Worm (Caenorhabditis elegans): ENCODE results near the gene C35D10.7.

The C35D10.7 gene

DNA sequence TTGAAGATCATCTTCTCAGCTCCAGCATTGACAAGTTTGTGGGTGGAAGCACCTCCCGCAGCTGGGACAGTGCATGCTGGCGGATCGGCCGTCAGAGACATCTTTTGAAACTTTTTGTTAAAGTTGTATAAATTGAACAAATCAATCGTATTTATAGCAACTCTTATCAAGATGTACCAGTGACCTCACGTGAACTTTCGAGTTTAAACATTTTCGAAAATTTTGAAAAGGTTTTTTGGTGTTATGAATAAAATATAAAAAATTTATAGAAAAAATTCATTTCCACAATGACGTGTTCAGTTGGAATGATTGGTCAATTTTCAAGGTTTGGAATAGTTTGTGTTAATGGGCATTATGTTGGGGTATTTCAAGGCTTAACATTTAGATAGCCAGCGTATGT lies 12.7 kb downstream of the C35D10.7 start, which contains the start of the genes msd-4 and C35D10.3:
TSS of gene msd-4 (minus strand) at position 101 of the 400 bp plus-strand sequence.
TSS of gene C35D10.3 (plus strand) at position 279 of the 400 bp plus-strand sequence.
- TF ChIP-seq F33H1.4 (GFP tag; IDR thresholded peaks at IDR 0.05) (no peak), lsl-1 (GFP tag; optimal IDR thresholded peaks at IDR 0.05) (no peak), atf-7 (tag; optimal IDR thresholded peaks at IDR 0.05) (no peak)

DNA sequence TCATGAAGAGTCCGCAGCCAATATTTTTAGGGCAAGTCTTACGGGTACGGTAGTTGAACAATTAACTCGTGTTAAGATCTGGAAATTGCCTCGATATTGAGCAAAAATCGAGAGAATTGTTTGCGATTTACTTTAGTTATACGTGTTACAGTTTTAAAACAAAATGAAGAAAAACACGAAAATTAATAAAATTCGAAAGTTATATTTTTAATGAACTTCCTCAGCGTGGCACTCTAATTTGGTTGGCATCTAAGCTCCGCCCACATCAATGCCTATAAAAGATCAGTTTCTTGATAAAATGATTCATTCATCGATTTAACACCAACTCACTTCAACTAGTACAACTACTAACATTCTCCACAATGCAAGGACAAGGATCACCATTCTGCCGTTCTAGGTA lies 14.5 kb downstream of the C35D10.7 start, which contains the start of gene gipc-1:
TSS of gene gipc-1 (plus strand) at position 301 of the 400 bp plus-strand sequence.
- no peak for TF ChIP-seq ets-4 (GFP tag; optimal IDR thresholded peaks at IDR 0.05)
- TF ChIP-seq die-1 (tag; optimal IDR thresholded peaks at IDR 0.05): no peak
- TF ChIP-seq zim-3 (tag; optimal IDR thresholded peaks at IDR 0.05): no peak
- TF ChIP-seq madf-10 (tag; optimal IDR thresholded peaks at IDR 0.05): no peak
- TF ChIP-seq nhr-27 (tag; optimal IDR thresholded peaks at IDR 0.05): no peak
- no peak for TF ChIP-seq egl-44 (GFP tag; IDR thresholded peaks at IDR 0.05)
- no peak for TF ChIP-seq ceh-100 (GFP tag; IDR thresholded peaks at IDR 0.05)
- no peak for TF ChIP-seq nhr-179 (tag; optimal IDR thresholded peaks at IDR 0.05)
- no peak for TF ChIP-seq pbrm-1 (GFP tag; IDR thresholded peaks at IDR 0.05)
- TF ChIP-seq nhr-90 (tag; optimal IDR thresholded peaks at IDR 0.05): no peak
- no peak for TF ChIP-seq sea-2 (GFP tag; IDR thresholded peaks at IDR 0.05)
- no peak for TF ChIP-seq let-526 (GFP tag; IDR thresholded peaks at IDR 0.05)
- TF ChIP-seq snpc-1.3 (tag; optimal IDR thresholded peaks at IDR 0.05; ENCODE audit: insufficient read depth): no peak
- no peak for TF ChIP-seq ztf-6 (GFP tag; IDR thresholded peaks at IDR 0.05)
- no peak for TF ChIP-seq ztf-26 (tag; optimal IDR thresholded peaks at IDR 0.05)
- no peak for TF ChIP-seq aptf-3 (GFP tag; IDR thresholded peaks at IDR 0.05)
- TF ChIP-seq ekl-4 (GFP tag; IDR thresholded peaks at IDR 0.05): no peak
- no peak for TF ChIP-seq cebp-1 (GFP tag; IDR thresholded peaks at IDR 0.05)
- TF ChIP-seq cebp-1 (tag; optimal IDR thresholded peaks at IDR 0.05): no peak
- TF ChIP-seq hrde-1 (tag; optimal IDR thresholded peaks at IDR 0.05; ENCODE audit: borderline replicate concordance): no peak
- no peak for TF ChIP-seq tbp1 (GFP tag; optimal IDR thresholded peaks at IDR 0.05)

DNA sequence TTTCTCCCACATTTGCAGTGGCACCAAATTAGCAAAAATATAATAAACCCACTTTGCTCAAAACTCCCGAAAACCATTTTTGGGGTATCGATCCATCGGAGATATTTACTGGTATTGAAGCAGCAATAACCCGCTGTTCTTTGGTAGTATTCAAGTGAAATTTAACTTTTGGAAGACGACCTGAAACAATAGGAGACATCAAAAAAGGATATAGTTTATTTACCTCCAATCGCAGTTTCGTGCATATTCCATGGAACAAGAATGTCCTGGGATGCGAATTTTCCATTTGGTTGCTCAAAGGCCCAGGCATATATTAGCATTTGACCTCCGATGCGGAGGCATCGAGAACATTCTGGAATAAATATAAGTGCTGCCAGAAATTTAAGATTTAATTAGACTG lies 17.4 kb downstream of the C35D10.7 start:
- TF ChIP-seq atf-7 (tag; optimal IDR thresholded peaks at IDR 0.05): no peak
- no peak for TF ChIP-seq ceh-100 (GFP tag; IDR thresholded peaks at IDR 0.05)

DNA sequence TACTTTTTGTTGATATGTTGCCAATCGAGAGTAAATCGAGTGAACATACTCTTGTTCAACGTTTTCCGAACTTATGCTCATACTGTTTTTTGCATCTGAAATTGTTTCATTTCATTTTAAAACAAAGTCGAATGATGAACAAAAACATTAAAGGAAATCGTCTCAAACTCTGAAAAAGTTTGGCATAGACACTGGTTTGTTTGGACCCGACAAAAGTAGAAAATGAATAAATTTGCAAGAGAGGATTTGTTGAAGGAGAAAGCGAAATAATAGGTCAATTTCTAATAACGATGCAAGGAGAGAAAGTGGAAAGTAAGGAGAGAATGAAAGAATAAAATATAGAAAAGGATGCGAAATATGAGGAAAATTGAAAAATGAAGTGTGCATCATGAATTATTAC lies 18.7 kb downstream of the C35D10.7 start, which contains the start of gene C35D10.12:
TSS of gene C35D10.12 (minus strand) at position 101 of the 400 bp plus-strand sequence.
- no peak for TF ChIP-seq ceh-79 (tag; optimal IDR thresholded peaks at IDR 0.05)
- TF ChIP-seq egl-18 (GFP tag; IDR thresholded peaks at IDR 0.05): no peak
- no peak for TF ChIP-seq lsl-1 (GFP tag; optimal IDR thresholded peaks at IDR 0.05)
- no peak for TF ChIP-seq egrh-3 (GFP tag; IDR thresholded peaks at IDR 0.05)
- no peak for TF ChIP-seq aptf-3 (GFP tag; IDR thresholded peaks at IDR 0.05)
- TF ChIP-seq F23B12.7 (tag; optimal IDR thresholded peaks at IDR 0.05; ENCODE audit: insufficient read depth): no peak
- no peak for TF ChIP-seq snpc-1.1 (tag; optimal IDR thresholded peaks at IDR 0.05; ENCODE audit: insufficient read depth)
- TF ChIP-seq madf-10 (tag; optimal IDR thresholded peaks at IDR 0.05): no peak
- no peak for TF ChIP-seq aptf-2 (GFP tag; conservative IDR thresholded peaks at IDR 0.05)
- no peak for TF ChIP-seq pha-4 (tag; optimal IDR thresholded peaks at IDR 0.05)
- TF ChIP-seq let-526 (GFP tag; IDR thresholded peaks at IDR 0.05): no peak
- no peak for TF ChIP-seq ztf-26 (tag; optimal IDR thresholded peaks at IDR 0.05)
- TF ChIP-seq Y56A3A.18 (GFP tag; IDR thresholded peaks at IDR 0.05): no peak
- TF ChIP-seq chd-7 (tag; optimal IDR thresholded peaks at IDR 0.05): no peak
- TF ChIP-seq ceh-58 (GFP tag; IDR thresholded peaks at IDR 0.05): no peak
- TF ChIP-seq sdz-38 (tag; optimal IDR thresholded peaks at IDR 0.05): no peak
- TF ChIP-seq let-607 (tag; optimal IDR thresholded peaks at IDR 0.05): no peak
- no peak for TF ChIP-seq ztf-3 (GFP tag; optimal IDR thresholded peaks at IDR 0.05)

Measured in whole organism, young adult.